Fruit fly (Drosophila melanogaster) whole organism, adult: ENCODE data around the gene mtg.

Experiments used
- CG11617 ChIP-seq: fragments of 200-800 bp; sonication (Bioruptor generic); optimal IDR thresholded peaks from 2 replicates; lab custom pipeline; 2017; ENCODE audit warnings: mild to moderate bottlenecking, missing biosample characterization, missing genetic modification reagents, missing genetic modification characterization
- CG12768 ChIP-seq: fragments of 200-800 bp; sonication (Bioruptor generic); optimal IDR thresholded peaks from 2 replicates; lab custom pipeline; 2017; ENCODE audit warnings: missing biosample characterization, missing genetic modification characterization, mild to moderate bottlenecking, moderate library complexity, missing genetic modification reagents
- CG14711 ChIP-seq: fragments of 200-800 bp; sonication (Bioruptor generic); optimal IDR thresholded peaks from 2 replicates; lab custom pipeline; 2018; ENCODE audit warnings: missing biosample characterization, mild to moderate bottlenecking, missing genetic modification characterization, moderate library complexity
- CG1620 ChIP-seq: fragments of 200-800 bp; sonication (Bioruptor generic); optimal IDR thresholded peaks from 2 replicates; lab custom pipeline; 2016; ENCODE audit warnings: missing biosample characterization, missing genetic modification characterization
- CG33017 ChIP-seq: fragments of 200-800 bp; sonication (Bioruptor generic); optimal IDR thresholded peaks from 2 replicates; lab custom pipeline; 2018; ENCODE audit warnings: missing biosample characterization, mild to moderate bottlenecking, missing genetic modification characterization, moderate library complexity
- CG5204 ChIP-seq: fragments of 200-800 bp; sonication (Bioruptor generic); optimal IDR thresholded peaks from 2 replicates; lab custom pipeline; 2016; ENCODE audit warnings: missing biosample characterization, missing genetic modification characterization
- CG7045 ChIP-seq: fragments of 200-800 bp; sonication (Bioruptor generic); optimal IDR thresholded peaks from 2 replicates; lab custom pipeline; 2017; ENCODE audit warnings: missing biosample characterization, mild to moderate bottlenecking, missing genetic modification characterization
- CG7101 ChIP-seq: fragments of 200-800 bp; sonication (Bioruptor generic); optimal IDR thresholded peaks from 2 replicates; lab custom pipeline; 2018; ENCODE audit warnings: missing biosample characterization, mild to moderate bottlenecking, missing genetic modification characterization, moderate library complexity
- Clk ChIP-seq: fragments of 200-800 bp; sonication (Bioruptor generic); optimal IDR thresholded peaks from 2 replicates; lab custom pipeline; 2017; ENCODE audit warnings: missing biosample characterization, missing genetic modification characterization
- Crg-1 ChIP-seq: fragments of 200-800 bp; sonication (Bioruptor generic); optimal IDR thresholded peaks from 2 replicates; lab custom pipeline; 2016; ENCODE audit warnings: missing biosample characterization, missing genetic modification characterization
- Hr96 ChIP-seq: fragments of 200-800 bp; sonication (Bioruptor generic); optimal IDR thresholded peaks from 2 replicates; lab custom pipeline; 2016; ENCODE audit warnings: missing biosample characterization, missing genetic modification characterization
- Mnt ChIP-seq: fragments of 200-800 bp; sonication (Bioruptor generic); optimal IDR thresholded peaks from 2 replicates; lab custom pipeline; 2016; ENCODE audit warnings: missing biosample characterization, mild to moderate bottlenecking, missing genetic modification characterization
- bab1 ChIP-seq: fragments of 200-800 bp; sonication (Bioruptor generic); optimal IDR thresholded peaks from 3 replicates; lab custom pipeline; 2019; ENCODE audit warnings: missing biosample characterization, mild to moderate bottlenecking, missing genetic modification characterization, moderate library complexity
- cic ChIP-seq: fragments of 200-800 bp; sonication (Bioruptor generic); optimal IDR thresholded peaks from 2 replicates; lab custom pipeline; 2017; ENCODE audit warnings: missing biosample characterization, mild to moderate bottlenecking, missing genetic modification characterization, moderate library complexity
- cnc ChIP-seq, 2 experiments: fragments of >200 bp; optimal IDR thresholded peaks; 2 replicates each; lab custom pipeline; 2017
- kay ChIP-seq: fragments of 200-800 bp; sonication (Bioruptor generic); peaks from one replicate; lab custom pipeline; 2016; ENCODE audit warnings: missing biosample characterization, missing genetic modification characterization, borderline replicate concordance
- ovo ChIP-seq: fragments of 200-800 bp; sonication (Bioruptor generic); optimal IDR thresholded peaks from 2 replicates; lab custom pipeline; 2016; ENCODE audit warnings: missing biosample characterization, missing genetic modification characterization
- pad ChIP-seq: fragments of 200-800 bp; sonication (Bioruptor generic); optimal IDR thresholded peaks from 3 replicates; lab custom pipeline; 2017; ENCODE audit warnings: missing biosample characterization, missing genetic modification characterization, mild to moderate bottlenecking, moderate library complexity, missing genetic modification reagents
- tj ChIP-seq: fragments of 200-800 bp; sonication (Bioruptor generic); optimal IDR thresholded peaks from 3 replicates; lab custom pipeline; 2017; ENCODE audit warnings: missing biosample characterization, mild to moderate bottlenecking, missing genetic modification characterization, moderate library complexity
- toe ChIP-seq: fragments of 200-800 bp; sonication (Bioruptor generic); optimal IDR thresholded peaks from 2 replicates; lab custom pipeline; 2016; ENCODE audit warnings: missing biosample characterization, missing genetic modification characterization

Gene mtg

dm6 chr3R:8206628-8207275 lies 43.5 kb upstream of the mtg start:
- TF ChIP-seq bab1 (GFP tag; lab: Kevin White, UChicago) (no peak), CG11617 (no peak), cic (no peak), cnc (optimal IDR thresholded peaks at IDR 0.05; lab: Kevin White, UChicago) (no peak), CG5204 (GFP tag; lab: Kevin White, UChicago) (no peak), kay (GFP tag; lab: Kevin White, UChicago) (no peak), toe (GFP tag; lab: Kevin White, UChicago) (no peak), CG14711 (tag; lab: Kevin White, UChicago) (no peak), CG12768 (no peak), pad (GFP tag; lab: Kevin White, UChicago) (no peak), Clk (no peak), Mnt (GFP tag; lab: Kevin White, UChicago) (no peak), tj (no peak), Hr96 (GFP tag; lab: Kevin White, UChicago) (no peak), CG7101 (tag; lab: Kevin White, UChicago) (no peak), Crg-1 (no peak)

dm6 chr3R:8207276-8207654 lies 43.0 kb upstream of the mtg start:
- TF ChIP-seq Clk (no peak), cnc (optimal IDR thresholded peaks at IDR 0.05; lab: Kevin White, UChicago) (no peak), CG1620 (GFP tag; lab: Kevin White, UChicago) (no peak), CG7045 (no peak), tj (no peak), Mnt (GFP tag; lab: Kevin White, UChicago) (no peak), cic (no peak), CG33017 (tag; lab: Kevin White, UChicago) (no peak), kay (GFP tag; lab: Kevin White, UChicago) (no peak), CG11617 (no peak)

dm6 chr3R:8208378-8209021 lies 41.8 kb upstream of the mtg start:
- no peak for TF ChIP-seq CG11617
- no peak for TF ChIP-seq toe (GFP tag; lab: Kevin White, UChicago)
- TF ChIP-seq CG33017 (tag; lab: Kevin White, UChicago): no peak
- TF ChIP-seq CG5204 (GFP tag; lab: Kevin White, UChicago): no peak
- TF ChIP-seq CG12768: no peak
- no peak for TF ChIP-seq cic
- TF ChIP-seq cnc (optimal IDR thresholded peaks at IDR 0.05; lab: Kevin White, UChicago): no peak
- no peak for TF ChIP-seq CG1620 (GFP tag; lab: Kevin White, UChicago)
- TF ChIP-seq pad (GFP tag; lab: Kevin White, UChicago): no peak
- TF ChIP-seq CG7045: no peak
- TF ChIP-seq Crg-1: no peak
- TF ChIP-seq Clk: no peak
- TF ChIP-seq CG7101 (tag; lab: Kevin White, UChicago): no peak
- no peak for TF ChIP-seq Mnt (GFP tag; lab: Kevin White, UChicago)

dm6 chr3R:8210837-8211488 lies 39.3 kb upstream of the mtg start:
- TF ChIP-seq CG14711 (tag; lab: Kevin White, UChicago): no peak
- no peak for TF ChIP-seq kay (GFP tag; lab: Kevin White, UChicago)
- TF ChIP-seq Mnt (GFP tag; lab: Kevin White, UChicago): no peak
- no peak for TF ChIP-seq bab1 (GFP tag; lab: Kevin White, UChicago)
- no peak for TF ChIP-seq CG7101 (tag; lab: Kevin White, UChicago)
- no peak for TF ChIP-seq CG12768
- TF ChIP-seq Clk: no peak
- no peak for TF ChIP-seq toe (GFP tag; lab: Kevin White, UChicago)
- TF ChIP-seq CG5204 (GFP tag; lab: Kevin White, UChicago): no peak
- TF ChIP-seq cnc (optimal IDR thresholded peaks at IDR 0.05; lab: Kevin White, UChicago): no peak
- no peak for TF ChIP-seq CG11617
- TF ChIP-seq tj: no peak

- no peak for TF ChIP-seq CG33017 (tag; lab: Kevin White, UChicago)
- TF ChIP-seq CG12768: no peak
- TF ChIP-seq CG14711 (tag; lab: Kevin White, UChicago): no peak
- no peak for TF ChIP-seq kay (GFP tag; lab: Kevin White, UChicago)
- no peak for TF ChIP-seq toe (GFP tag; lab: Kevin White, UChicago)
- TF ChIP-seq Crg-1: no peak
Observed at dm6 chr3R:8212594-8212993, 37.7 kb upstream of the mtg start.

- TF ChIP-seq bab1 (GFP tag; lab: Kevin White, UChicago) (no peak), pad (GFP tag; lab: Kevin White, UChicago) (no peak), CG33017 (tag; lab: Kevin White, UChicago) (no peak), CG14711 (tag; lab: Kevin White, UChicago) (no peak), ovo (GFP tag; lab: Kevin White, UChicago) (no peak), Crg-1 (no peak), kay (GFP tag; lab: Kevin White, UChicago) (no peak), CG7045 (no peak), CG1620 (GFP tag; lab: Kevin White, UChicago) (no peak), CG7101 (tag; lab: Kevin White, UChicago) (no peak), cic (no peak), CG12768 (no peak), CG11617 (no peak), Mnt (GFP tag; lab: Kevin White, UChicago) (no peak), Clk (no peak)
Observed at dm6 chr3R:8215528-8216189, 34.6 kb upstream of the mtg start.
